Worm (Caenorhabditis elegans) whole organism, late embryonic: Measurements from ENCODE around the gene dcn-1.

Source experiments
- ceh-31 ChIP-seq: sonication (generic microtip); optimal IDR thresholded peaks from 2 replicates; lab custom pipeline; 2016; ENCODE audit warnings: missing genetic modification characterization, missing compliant biosample characterization
- ceh-6 ChIP-seq: fragments of 200-800 bp; sonication (Bioruptor generic); optimal IDR thresholded peaks from 2 replicates; lab custom pipeline; 2018; ENCODE audit warnings: mild to moderate bottlenecking, missing genetic modification characterization, missing compliant biosample characterization
- dve-1 ChIP-seq: sonication (generic microtip); optimal IDR thresholded peaks from 2 replicates; lab custom pipeline; 2017; ENCODE audit warnings: antibody characterized with exemption, mild to moderate bottlenecking, missing genetic modification characterization, missing compliant biosample characterization
- ttx-3 ChIP-seq: sonication (generic microtip); optimal IDR thresholded peaks from 2 replicates; lab custom pipeline; 2016; ENCODE audit warnings: missing genetic modification reagents, missing genetic modification characterization, missing compliant biosample characterization

DNA sequence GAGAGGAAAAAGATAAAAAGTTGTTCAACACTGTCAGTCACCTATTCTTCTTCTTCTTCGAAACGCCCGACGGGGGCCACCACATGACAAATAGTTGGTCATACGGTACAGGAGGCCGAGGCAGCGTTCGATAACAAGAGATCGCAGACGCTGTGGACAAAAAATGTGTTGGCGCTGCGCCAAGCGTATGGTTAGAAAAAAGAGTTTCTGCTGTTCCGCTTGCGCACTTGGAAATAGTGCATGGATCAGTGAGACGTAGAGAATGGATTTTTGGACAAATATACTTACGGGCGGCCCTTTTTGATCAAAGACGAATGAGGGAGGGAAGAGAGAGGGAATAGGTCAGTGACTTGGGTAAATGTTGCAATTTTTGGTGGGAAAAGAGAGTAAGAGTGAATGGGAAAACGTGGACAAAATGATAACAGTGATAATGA is 29.0 kb upstream of the dcn-1 start:
- no peak for TF ChIP-seq ceh-6 (GFP tag; lab: Kevin White, UChicago)
- no peak for TF ChIP-seq ttx-3 (tag; lab: Kevin White, UChicago)
- no peak for TF ChIP-seq dve-1 (tag; lab: Kevin White, UChicago)
- TF ChIP-seq ceh-31: no peak
